Worm (Caenorhabditis elegans) whole organism, young adult: ENCODE measurements around the gene C34F6.12.

Experiments used
- B0019.2 ChIP-seq: fragments of 200-800 bp; sonication (Bioruptor generic); conservative IDR thresholded peaks from 2 replicates; pipeline ENCODE4 v1.3.6; 2022; ENCODE audit warnings: missing genetic modification reagents, missing genetic modification characterization, missing compliant biosample characterization
- B0336.3 ChIP-seq: fragments of 200-800 bp; sonication (Bioruptor generic); IDR thresholded peaks from 2 replicates; pipeline ENCODE4 v1.3.6; 2022; ENCODE audit warnings: missing genetic modification characterization, missing compliant biosample characterization
- C17E4.6 ChIP-seq: fragments of 200-800 bp; sonication (Bioruptor generic); IDR thresholded peaks from 2 replicates; pipeline ENCODE4 v1.3.6; 2022; ENCODE audit warnings: missing genetic modification reagents, missing genetic modification characterization, missing compliant biosample characterization
- F10E7.11 ChIP-seq: sonication (generic microtip); optimal IDR thresholded peaks from 2 replicates; lab custom pipeline; 2017; ENCODE audit warnings: mild to moderate bottlenecking, missing genetic modification characterization, moderate library complexity, missing compliant biosample characterization
- F22D6.2 ChIP-seq: sonication (generic microtip); optimal IDR thresholded peaks from 2 replicates; lab custom pipeline; 2016; ENCODE audit warnings: mild to moderate bottlenecking, missing genetic modification characterization, missing compliant biosample characterization
- F33H1.4 ChIP-seq: fragments of 200-800 bp; sonication (Bioruptor generic); IDR thresholded peaks from 2 replicates; pipeline ENCODE4 v1.3.6; 2022; ENCODE audit warnings: missing genetic modification reagents, missing genetic modification characterization, missing compliant biosample characterization
- F37B4.10 ChIP-seq: fragments of 200-800 bp; sonication (Bioruptor generic); IDR thresholded peaks from 2 replicates; pipeline ENCODE4 v1.3.6; 2022; ENCODE audit warnings: missing genetic modification characterization, missing compliant biosample characterization
- F55B11.4 ChIP-seq: sonication (generic microtip); optimal IDR thresholded peaks from 2 replicates; lab custom pipeline; 2016; ENCODE audit warnings: missing compliant biosample characterization, missing genetic modification characterization, borderline replicate concordance; ENCODE audit not compliant: insufficient read depth
- K12H6.12 ChIP-seq: fragments of 200-800 bp; sonication (Bioruptor generic); optimal IDR thresholded peaks from 2 replicates; lab custom pipeline; 2018; ENCODE audit warnings: mild to moderate bottlenecking, missing genetic modification characterization, missing compliant biosample characterization
- Y79H2A.3 ChIP-seq: fragments of 200-800 bp; sonication (Bioruptor generic); conservative IDR thresholded peaks from 2 replicates; pipeline ENCODE4 v1.3.6; 2022; ENCODE audit warnings: missing genetic modification reagents, missing genetic modification characterization, missing compliant biosample characterization
- ZK185.1 ChIP-seq: sonication (generic microtip); optimal IDR thresholded peaks from 2 replicates; lab custom pipeline; 2016; ENCODE audit warnings: mild to moderate bottlenecking, missing genetic modification characterization, missing compliant biosample characterization; ENCODE audit not compliant: poor library complexity, severe bottlenecking
- ama-1 ChIP-seq, 3 experiments: fragments of 150-350 bp in 1 of 3; sonication (generic microtip) in 2 of 3; optimal IDR thresholded peaks; 2 replicates each; lab custom pipeline; 2014 to 2018; ENCODE audit warnings: missing biosample characterization in 2 of 3, missing genetic modification characterization in 2 of 3, missing genetic modification reagents in 2 of 3
- aptf-3 ChIP-seq: fragments of 200-800 bp; sonication (Bioruptor generic); IDR thresholded peaks from 2 replicates; pipeline ENCODE4 v1.3.6; 2022; ENCODE audit warnings: missing genetic modification characterization, missing compliant biosample characterization
- athp-1 ChIP-seq: sonication (generic microtip); optimal IDR thresholded peaks from 2 replicates; lab custom pipeline; 2017; ENCODE audit warnings: mild to moderate bottlenecking, missing genetic modification characterization, missing compliant biosample characterization
- attf-5 ChIP-seq: fragments of 200-800 bp; sonication (Bioruptor generic); optimal IDR thresholded peaks from 2 replicates; lab custom pipeline; 2018; ENCODE audit warnings: mild to moderate bottlenecking, missing genetic modification characterization, missing compliant biosample characterization
- attf-6 ChIP-seq: fragments of 200-800 bp; sonication (Bioruptor generic); IDR thresholded peaks from 2 replicates; pipeline ENCODE4 v1.3.6; 2022; ENCODE audit warnings: missing genetic modification reagents, missing genetic modification characterization, missing compliant biosample characterization
- bed-1 ChIP-seq: fragments of 200-800 bp; sonication (Bioruptor generic); IDR thresholded peaks from 2 replicates; pipeline ENCODE4 v1.3.6; 2022; ENCODE audit warnings: missing genetic modification reagents, missing genetic modification characterization, missing compliant biosample characterization
- ccch-3 ChIP-seq: fragments of 200-800 bp; sonication (Bioruptor generic); optimal IDR thresholded peaks from 2 replicates; lab custom pipeline; 2018; ENCODE audit warnings: mild to moderate bottlenecking, missing genetic modification characterization, missing compliant biosample characterization
- cebp-2 ChIP-seq: fragments of 200-800 bp; sonication (Bioruptor generic); IDR thresholded peaks from 2 replicates; pipeline ENCODE4 v1.3.6; 2022; ENCODE audit warnings: missing genetic modification characterization, missing compliant biosample characterization
- ceh-79 ChIP-seq: sonication (generic microtip); optimal IDR thresholded peaks from 2 replicates; lab custom pipeline; 2017; ENCODE audit warnings: mild to moderate bottlenecking, missing genetic modification characterization, missing compliant biosample characterization
- chd-7 ChIP-seq: sonication (generic microtip); optimal IDR thresholded peaks from 2 replicates; lab custom pipeline; 2016; ENCODE audit warnings: mild to moderate bottlenecking, missing genetic modification characterization, moderate library complexity, missing compliant biosample characterization
- fkh-3 ChIP-seq: sonication (generic microtip); optimal IDR thresholded peaks from 2 replicates; lab custom pipeline; 2016; ENCODE audit warnings: mild to moderate bottlenecking, missing genetic modification characterization, missing compliant biosample characterization
- hrde-1 ChIP-seq: sonication (generic microtip); optimal IDR thresholded peaks from 2 replicates; lab custom pipeline; 2016; ENCODE audit warnings: missing genetic modification characterization, mild to moderate bottlenecking, missing compliant biosample characterization, moderate library complexity, missing genotype, missing genetic modification reagents, borderline replicate concordance
- hsf-1 ChIP-seq: fragments of 200-800 bp; sonication (Bioruptor generic); IDR thresholded peaks from 2 replicates; pipeline ENCODE4 v1.3.6; 2022; ENCODE audit warnings: missing genetic modification reagents, missing genetic modification characterization, missing compliant biosample characterization
- lag-1 ChIP-seq: fragments of 200-800 bp; sonication (Bioruptor generic); IDR thresholded peaks from 2 replicates; pipeline ENCODE4 v1.3.6; 2022; ENCODE audit warnings: missing genetic modification reagents, missing genetic modification characterization, missing compliant biosample characterization
- let-526 ChIP-seq: fragments of 200-800 bp; sonication (Bioruptor generic); IDR thresholded peaks from 2 replicates; pipeline ENCODE4 v1.3.6; 2022; ENCODE audit warnings: missing genetic modification reagents, missing genetic modification characterization, missing compliant biosample characterization
- let-607 ChIP-seq, 2 experiments: fragments of 200-800 bp in 1 of 2; sonication (Bioruptor generic) in 1 of 2; sonication (generic microtip) in 1 of 2; optimal IDR thresholded peaks; 2 replicates each; lab custom pipeline; 2016 to 2018; ENCODE audit warnings: mild to moderate bottlenecking in 2 of 2, missing compliant biosample characterization in 2 of 2, missing genetic modification characterization in 2 of 2, moderate library complexity in 2 of 2, missing genotype in 1 of 2
- lir-1 ChIP-seq: fragments of 200-800 bp; sonication (Bioruptor generic); conservative IDR thresholded peaks from 2 replicates; pipeline ENCODE4 v1.3.6; 2022; ENCODE audit warnings: missing genetic modification reagents, missing genetic modification characterization, missing compliant biosample characterization
- madf-8 ChIP-seq: fragments of 200-800 bp; sonication (Bioruptor generic); conservative IDR thresholded peaks from 2 replicates; pipeline ENCODE4 v1.3.6; 2022; ENCODE audit warnings: missing genetic modification reagents, missing genetic modification characterization, missing compliant biosample characterization
- mcd-1 ChIP-seq: fragments of 200-800 bp; sonication (Bioruptor generic); IDR thresholded peaks from 2 replicates; pipeline ENCODE4 v1.3.6; 2022; ENCODE audit warnings: missing genetic modification reagents, missing genetic modification characterization, missing compliant biosample characterization
- mxl-1 ChIP-seq: sonication (generic microtip); optimal IDR thresholded peaks from 2 replicates; lab custom pipeline; 2016; ENCODE audit warnings: missing genetic modification characterization, missing compliant biosample characterization
- nfyb-1 ChIP-seq: fragments of 200-800 bp; sonication (Bioruptor generic); IDR thresholded peaks from 2 replicates; pipeline ENCODE4 v1.3.6; 2022; ENCODE audit warnings: missing genetic modification reagents, missing genetic modification characterization, missing compliant biosample characterization
- nhr-80 ChIP-seq: sonication (generic microtip); optimal IDR thresholded peaks from 2 replicates; lab custom pipeline; 2016; ENCODE audit warnings: missing genetic modification characterization, missing compliant biosample characterization
- nhr-90 ChIP-seq: sonication (generic microtip); optimal IDR thresholded peaks from 2 replicates; lab custom pipeline; 2016; ENCODE audit warnings: missing genotype, mild to moderate bottlenecking, missing genetic modification characterization, missing compliant biosample characterization
- sea-2 ChIP-seq: fragments of 200-800 bp; sonication (Bioruptor generic); IDR thresholded peaks from 2 replicates; pipeline ENCODE4 v1.3.6; 2022; ENCODE audit warnings: missing genetic modification characterization, missing compliant biosample characterization
- snpc-1.3 ChIP-seq: sonication (generic microtip); optimal IDR thresholded peaks from 2 replicates; lab custom pipeline; 2017; ENCODE audit warnings: missing genetic modification characterization, mild to moderate bottlenecking, missing compliant biosample characterization, antibody characterized with exemption, moderate library complexity, missing genotype, missing genetic modification reagents; ENCODE audit not compliant: insufficient read depth
- snpc-4 ChIP-seq, 5 experiments: fragments of 150-350 bp in 1 of 5; sonication (generic microtip) in 4 of 5; optimal IDR thresholded peaks; 2 replicates each; lab custom pipeline; 2014 to 2018; ENCODE audit warnings: missing genetic modification characterization in 5 of 5, missing biosample characterization in 3 of 5, antibody characterized with exemption in 2 of 5, mild to moderate bottlenecking in 2 of 5, missing compliant biosample characterization in 2 of 5, missing genotype in 2 of 5, moderate library complexity in 2 of 5, missing genetic modification reagents in 1 of 5
- somi-1 ChIP-seq: fragments of 200-800 bp; sonication (Bioruptor generic); optimal IDR thresholded peaks from 2 replicates; lab custom pipeline; 2018; ENCODE audit warnings: mild to moderate bottlenecking, missing genetic modification characterization, missing compliant biosample characterization
- sptf-2 ChIP-seq: fragments of 200-800 bp; sonication (Bioruptor generic); optimal IDR thresholded peaks from 2 replicates; lab custom pipeline; 2018; ENCODE audit warnings: mild to moderate bottlenecking, missing genetic modification characterization, missing compliant biosample characterization
- ztf-25 ChIP-seq: fragments of 200-800 bp; sonication (Bioruptor generic); IDR thresholded peaks from 2 replicates; pipeline ENCODE4 v1.3.6; 2022; ENCODE audit warnings: missing genetic modification reagents, missing genetic modification characterization, missing compliant biosample characterization
- ztf-26 ChIP-seq: sonication (generic microtip); optimal IDR thresholded peaks from 2 replicates; lab custom pipeline; 2017; ENCODE audit warnings: missing genetic modification characterization, missing compliant biosample characterization
- ztf-28 ChIP-seq: fragments of 200-800 bp; sonication (Bioruptor generic); IDR thresholded peaks from 2 replicates; pipeline ENCODE4 v1.3.6; 2022; ENCODE audit warnings: missing genetic modification reagents, missing genetic modification characterization, missing compliant biosample characterization
- ztf-3 ChIP-seq: fragments of 200-800 bp; sonication (Bioruptor generic); optimal IDR thresholded peaks from 2 replicates; lab custom pipeline; 2018; ENCODE audit warnings: mild to moderate bottlenecking, missing genetic modification characterization, missing compliant biosample characterization

Gene C34F6.12

ce11 chrX:11196741-11197140 is 29.8 kb downstream of the C34F6.12 start, which contains the start of gene C34F6.1:
Gene C34F6.1, minus strand, starts transcription at chrX:11196841.
- TF ChIP-seq F22D6.2 (no peak), let-526 (no peak), madf-8 (GFP tag; lab: Robert Waterston, UW) (no peak), lir-1 (GFP tag; lab: Robert Waterston, UW) (no peak), chd-7 (tag; lab: Kevin White, UChicago) (no peak), sea-2 (GFP tag; lab: Robert Waterston, UW) (no peak), ztf-25 (GFP tag; lab: Robert Waterston, UW) (no peak)

- no peak for TF ChIP-seq C17E4.6 (GFP tag; lab: Robert Waterston, UW)
- TF ChIP-seq snpc-4 (GFP tag; optimal IDR thresholded peaks at IDR 0.05; lab: Kevin White, UChicago), result no peak
- TF ChIP-seq snpc-4 (tag; optimal IDR thresholded peaks at IDR 0.05; lab: Kevin White, UChicago), result no peak
- no peak for TF ChIP-seq attf-5 (GFP tag; lab: Kevin White, UChicago)
- TF ChIP-seq madf-8 (GFP tag; lab: Robert Waterston, UW), result no peak
- no peak for TF ChIP-seq cebp-2
- TF ChIP-seq F37B4.10 (GFP tag; lab: Robert Waterston, UW), result no peak
- no peak for TF ChIP-seq Y79H2A.3 (GFP tag; lab: Robert Waterston, UW)
- TF ChIP-seq ceh-79, result no peak
- TF ChIP-seq, all 124 proteins: peak for 0
These were observed 32.8 kb downstream of the C34F6.12 start for ce11 chrX:11193670-11194069.

ce11 chrX:11190443-11190842 is 36.1 kb downstream of the C34F6.12 start:
- TF ChIP-seq snpc-4 (GFP tag; optimal IDR thresholded peaks at IDR 0.05; lab: Kevin White, UChicago), result no peak
- no peak for TF ChIP-seq snpc-4 (tag; optimal IDR thresholded peaks at IDR 0.05; lab: Kevin White, UChicago)
- peak; percentile 54; the same call in 1 of the 2 replicates for TF ChIP-seq hsf-1 (GFP tag; lab: Robert Waterston, UW)
- TF ChIP-seq hrde-1, result no peak
- no peak for TF ChIP-seq sptf-2 (GFP tag; lab: Kevin White, UChicago)
- no peak for TF ChIP-seq let-607 (tag; optimal IDR thresholded peaks at IDR 0.05; lab: Kevin White, UChicago)
- TF ChIP-seq F55B11.4 (tag; lab: Kevin White, UChicago), result no peak
- peak; percentile 1 for TF ChIP-seq somi-1 (GFP tag; lab: Kevin White, UChicago)
- TF ChIP-seq F33H1.4 (GFP tag; lab: Robert Waterston, UW), result no peak
- TF ChIP-seq ZK185.1 (tag; lab: Kevin White, UChicago), result no peak
- no peak for TF ChIP-seq snpc-1.3
- TF ChIP-seq attf-6 (GFP tag; lab: Robert Waterston, UW), result no peak
- no peak for TF ChIP-seq ccch-3
- TF ChIP-seq ztf-26, result peak; percentile 42
- TF ChIP-seq athp-1 (tag; lab: Kevin White, UChicago), result no peak
- TF ChIP-seq, all 124 proteins: peak for 3

- TF ChIP-seq F10E7.11 (tag; lab: Kevin White, UChicago) (no peak), ztf-25 (GFP tag; lab: Robert Waterston, UW) (no peak), K12H6.12 (tag; lab: Kevin White, UChicago) (no peak), fkh-3 (tag; lab: Kevin White, UChicago) (no peak), ztf-28 (GFP tag; lab: Robert Waterston, UW) (no peak), aptf-3 (no peak), ztf-26 (no peak), F55B11.4 (tag; lab: Kevin White, UChicago) (no peak), nfyb-1 (GFP tag; lab: Robert Waterston, UW) (no peak), bed-1 (GFP tag; lab: Robert Waterston, UW) (no peak), F22D6.2 (no peak), nhr-80 (tag; lab: Kevin White, UChicago) (no peak), lag-1 (GFP tag; lab: Robert Waterston, UW) (no peak), mcd-1 (no peak), nhr-90 (tag; lab: Kevin White, UChicago) (no peak), ztf-3 (GFP tag; lab: Kevin White, UChicago) (no peak), mxl-1 (no peak), ama-1 (optimal IDR thresholded peaks at IDR 0.05; lab: Kevin White, UChicago) (no peak), ama-1 (GFP tag; optimal IDR thresholded peaks at IDR 0.05; lab: Kevin White, UChicago) (no peak), B0336.3 (no peak), B0019.2 (GFP tag; lab: Robert Waterston, UW) (no peak)
- TF ChIP-seq, all 124 proteins: peak for 0
These were observed 37.0 kb downstream of the C34F6.12 start, which contains the start of gene F13D2.1 for ce11 chrX:11189515-11189914. Gene F13D2.1, minus strand, starts transcription at chrX:11189615.
